Worm (Caenorhabditis elegans) whole organism, L2 larva: ENCODE measurements around the gene C54C6.11.

Experiments used
- C34F6.9 ChIP-seq: fragments of 150-350 bp; optimal IDR thresholded peaks from 2 replicates; lab custom pipeline; 2014; ENCODE audit warnings: missing biosample characterization, missing genetic modification characterization
- F13H6.1 ChIP-seq: sonication (generic microtip); optimal IDR thresholded peaks from 2 replicates; lab custom pipeline; 2016; ENCODE audit warnings: missing genetic modification characterization, missing compliant biosample characterization
- R02D3.7 ChIP-seq: fragments of 150-350 bp; optimal IDR thresholded peaks from 2 replicates; lab custom pipeline; 2014; ENCODE audit warnings: missing biosample characterization, missing genetic modification characterization
- Y55F3AM.14 ChIP-seq: fragments of 200-800 bp; sonication (Bioruptor generic); optimal IDR thresholded peaks from 2 replicates; lab custom pipeline; 2018; ENCODE audit warnings: mild to moderate bottlenecking, missing genetic modification characterization, missing compliant biosample characterization
- aly-2 ChIP-seq: fragments of 150-350 bp; optimal IDR thresholded peaks from 2 replicates; lab custom pipeline; 2014; ENCODE audit warnings: missing biosample characterization, missing genetic modification characterization
- ceh-82 ChIP-seq: fragments of 150-350 bp; optimal IDR thresholded peaks from 2 replicates; lab custom pipeline; 2014; ENCODE audit warnings: missing biosample characterization, missing genetic modification characterization
- crh-2 ChIP-seq: sonication (generic microtip); optimal IDR thresholded peaks from 2 replicates; lab custom pipeline; 2017; ENCODE audit warnings: missing biosample characterization, missing genetic modification characterization
- dmd-4 ChIP-seq: sonication (generic microtip); optimal IDR thresholded peaks from 2 replicates; lab custom pipeline; 2017; ENCODE audit warnings: missing biosample characterization, missing genetic modification characterization
- egl-27 ChIP-seq: sonication (generic microtip); optimal IDR thresholded peaks from 3 replicates; lab custom pipeline; 2017; ENCODE audit warnings: missing biosample characterization, missing genetic modification reagents, missing genetic modification characterization
- elt-3 ChIP-seq: sonication (generic microtip); optimal IDR thresholded peaks from 2 replicates; lab custom pipeline; 2017; ENCODE audit warnings: missing biosample characterization, missing genetic modification characterization
- fos-1 ChIP-seq: fragments of 150-350 bp; optimal IDR thresholded peaks from 2 replicates; lab custom pipeline; 2014; ENCODE audit warnings: missing biosample characterization, missing genetic modification characterization
- lin-11 ChIP-seq: fragments of 150-350 bp; sonication (generic microtip); optimal IDR thresholded peaks from 2 replicates; lab custom pipeline; 2014; ENCODE audit warnings: missing biosample characterization, missing genetic modification characterization, inconsistent platforms, mixed read lengths
- lin-13 ChIP-seq: fragments of 150-350 bp; optimal IDR thresholded peaks from 2 replicates; lab custom pipeline; 2014; ENCODE audit warnings: missing biosample characterization, missing genetic modification reagents, missing genetic modification characterization
- lin-39 ChIP-seq: fragments of 150-350 bp; optimal IDR thresholded peaks from 2 replicates; lab custom pipeline; 2014; ENCODE audit warnings: missing biosample characterization, missing genetic modification reagents, missing genetic modification characterization
- lsy-2 ChIP-seq, 2 experiments: fragments of 150-350 bp in 1 of 2; sonication (generic microtip) in 1 of 2; optimal IDR thresholded peaks; 2 replicates each; lab custom pipeline; 2014 to 2017; ENCODE audit warnings: missing biosample characterization in 2 of 2, missing genetic modification characterization in 2 of 2
- mab-5 ChIP-seq: fragments of 150-350 bp; optimal IDR thresholded peaks from 2 replicates; lab custom pipeline; 2014; ENCODE audit warnings: missing biosample characterization, missing genetic modification characterization
- mdl-1 ChIP-seq, 2 experiments: fragments of 150-350 bp in 1 of 2; sonication (generic microtip) in 1 of 2; optimal IDR thresholded peaks; 2 replicates each; lab custom pipeline; 2017; ENCODE audit warnings: missing biosample characterization in 2 of 2, missing genetic modification characterization in 2 of 2
- nhr-10 ChIP-seq: sonication (generic microtip); optimal IDR thresholded peaks from 2 replicates; lab custom pipeline; 2017; ENCODE audit warnings: missing biosample characterization, missing genetic modification characterization
- nhr-11 ChIP-seq: fragments of 150-350 bp; optimal IDR thresholded peaks from 2 replicates; lab custom pipeline; 2014; ENCODE audit warnings: missing biosample characterization, missing genetic modification characterization
- nhr-129 ChIP-seq: fragments of 150-350 bp; optimal IDR thresholded peaks from 2 replicates; lab custom pipeline; 2014; ENCODE audit warnings: missing biosample characterization, missing genetic modification characterization
- nhr-21 ChIP-seq: fragments of 150-350 bp; optimal IDR thresholded peaks from 2 replicates; lab custom pipeline; 2014; ENCODE audit warnings: missing biosample characterization, missing genetic modification characterization
- nhr-23 ChIP-seq: fragments of 150-350 bp; optimal IDR thresholded peaks from 2 replicates; lab custom pipeline; 2014; ENCODE audit warnings: missing biosample characterization, missing genetic modification reagents, missing genetic modification characterization
- nhr-237 ChIP-seq: fragments of 150-350 bp; optimal IDR thresholded peaks from 2 replicates; lab custom pipeline; 2014; ENCODE audit warnings: missing biosample characterization, missing genetic modification characterization
- peb-1 ChIP-seq: fragments of 150-350 bp; optimal IDR thresholded peaks from 2 replicates; lab custom pipeline; 2014; ENCODE audit warnings: missing biosample characterization, missing genetic modification characterization
- sem-4 ChIP-seq: fragments of 150-350 bp; optimal IDR thresholded peaks from 2 replicates; lab custom pipeline; 2014; ENCODE audit warnings: missing biosample characterization, missing genetic modification reagents, missing genetic modification characterization
- sma-9 ChIP-seq, 2 experiments: fragments of 150-350 bp in 1 of 2; sonication (generic microtip) in 1 of 2; optimal IDR thresholded peaks; 2 replicates each; lab custom pipeline; 2014 to 2016; ENCODE audit warnings: missing genetic modification characterization in 2 of 2, mild to moderate bottlenecking in 1 of 2, missing biosample characterization in 1 of 2, missing compliant biosample characterization in 1 of 2, missing genetic modification reagents in 1 of 2, moderate library complexity in 1 of 2
- snpc-4 ChIP-seq: fragments of 150-350 bp; optimal IDR thresholded peaks from 2 replicates; lab custom pipeline; 2014; ENCODE audit warnings: missing biosample characterization, missing genetic modification characterization
- unc-39 ChIP-seq: fragments of 150-350 bp; optimal IDR thresholded peaks from 2 replicates; lab custom pipeline; 2014; ENCODE audit warnings: missing biosample characterization, missing genetic modification characterization
- unc-55 ChIP-seq: fragments of 150-350 bp; sonication (generic microtip); optimal IDR thresholded peaks from 3 replicates; lab custom pipeline; 2014; ENCODE audit warnings: missing biosample characterization, missing genetic modification reagents, missing genetic modification characterization
- unc-62 ChIP-seq: fragments of 150-350 bp; optimal IDR thresholded peaks from 2 replicates; lab custom pipeline; 2014; ENCODE audit warnings: missing biosample characterization, missing genetic modification reagents, missing genetic modification characterization
- zag-1 ChIP-seq: fragments of 150-350 bp; optimal IDR thresholded peaks from 2 replicates; lab custom pipeline; 2014; ENCODE audit warnings: missing biosample characterization, missing genetic modification characterization
- ztf-11 ChIP-seq: sonication (generic microtip); optimal IDR thresholded peaks from 2 replicates; lab custom pipeline; 2017; ENCODE audit warnings: missing biosample characterization, missing genetic modification characterization
- ztf-4 ChIP-seq: fragments of 150-350 bp; optimal IDR thresholded peaks from 2 replicates; lab custom pipeline; 2014; ENCODE audit warnings: missing biosample characterization, missing genetic modification characterization

The C54C6.11 gene

DNA sequence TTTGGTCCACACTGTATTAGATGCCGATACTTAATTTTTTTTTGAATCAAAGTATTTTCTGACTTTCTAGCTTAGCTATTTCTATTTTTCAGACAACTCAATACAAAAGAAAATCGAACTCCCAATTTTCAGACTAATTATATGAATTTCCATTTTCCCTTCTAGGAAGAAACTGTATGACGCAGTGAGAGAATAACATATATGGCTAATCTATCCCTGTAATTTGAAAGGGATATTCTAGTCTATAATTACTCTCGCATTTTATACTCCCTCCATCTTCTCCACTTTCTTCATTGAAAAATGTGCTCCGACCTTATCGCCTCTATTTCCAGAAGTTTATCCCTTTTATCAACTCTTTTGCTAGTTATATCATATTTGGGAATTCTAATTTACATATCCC lies 5.2 kb downstream of the C54C6.11 start, which contains the start of gene C54C6.4:
C54C6.4 (plus strand) TSS at position 301 of the 400 bp plus-strand sequence.
- TF ChIP-seq lin-39 (tag; lab: Kevin White, UChicago) (no peak), nhr-23 (tag; lab: Kevin White, UChicago) (no peak), nhr-237 (tag; lab: Kevin White, UChicago) (no peak), fos-1 (tag; lab: Kevin White, UChicago) (no peak), snpc-4 (no peak), ztf-11 (tag; lab: Kevin White, UChicago) (no peak), nhr-10 (no peak), egl-27 (no peak), dmd-4 (tag; lab: Kevin White, UChicago) (no peak), zag-1 (no peak), R02D3.7 (tag; lab: Kevin White, UChicago) (no peak), unc-39 (tag; lab: Kevin White, UChicago) (no peak), aly-2 (tag; lab: Kevin White, UChicago) (no peak), mab-5 (tag; lab: Kevin White, UChicago) (no peak), nhr-21 (tag; lab: Kevin White, UChicago) (no peak)

ce11 chrIII:3560235-3560634 lies 12.1 kb downstream of the C54C6.11 start:
- TF ChIP-seq nhr-129 (peak; percentile 7), mab-5 (tag; lab: Kevin White, UChicago) (no peak), nhr-11 (tag; lab: Kevin White, UChicago) (no peak), ztf-4 (tag; lab: Kevin White, UChicago) (no peak), sem-4 (tag; lab: Kevin White, UChicago) (peak; percentile 2), lsy-2 (tag; optimal IDR thresholded peaks at IDR 0.05; lab: Kevin White, UChicago) (peak in 1 of 2 experiments; percentile 32), lin-39 (tag; lab: Kevin White, UChicago) (no peak), unc-55 (GFP tag; lab: Kevin White, UChicago) (no peak), crh-2 (peak; percentile 66), ceh-82 (tag; lab: Kevin White, UChicago) (no peak), nhr-21 (tag; lab: Kevin White, UChicago) (no peak), mdl-1 (tag; optimal IDR thresholded peaks at IDR 0.05; lab: Kevin White, UChicago) (peak in 1 of 2 experiments; percentile 15), sma-9 (GFP tag; optimal IDR thresholded peaks at IDR 0.05; lab: Kevin White, UChicago) (peak; percentile 61), sma-9 (tag; optimal IDR thresholded peaks at IDR 0.05; lab: Kevin White, UChicago) (no peak), C34F6.9 (peak; percentile 7), R02D3.7 (tag; lab: Kevin White, UChicago) (no peak), F13H6.1 (tag; lab: Kevin White, UChicago) (peak; percentile 39)

- no peak for TF ChIP-seq nhr-129
- no peak for TF ChIP-seq Y55F3AM.14 (GFP tag; lab: Kevin White, UChicago)
- no peak for TF ChIP-seq ztf-4 (tag; lab: Kevin White, UChicago)
- no peak for TF ChIP-seq C34F6.9
- TF ChIP-seq unc-39 (tag; lab: Kevin White, UChicago) = no peak
- no peak for TF ChIP-seq aly-2 (tag; lab: Kevin White, UChicago)
- no peak for TF ChIP-seq unc-55 (GFP tag; lab: Kevin White, UChicago)
- TF ChIP-seq mdl-1 (tag; optimal IDR thresholded peaks at IDR 0.05; lab: Kevin White, UChicago) = no peak
- no peak for TF ChIP-seq elt-3 (tag; lab: Kevin White, UChicago)
- TF ChIP-seq peb-1 (tag; lab: Kevin White, UChicago) = no peak
- no peak for TF ChIP-seq lin-11
These were observed 14.2 kb downstream of the C54C6.11 start for ce11 chrIII:3562276-3562675.

- TF ChIP-seq ztf-11 (tag; lab: Kevin White, UChicago) = no peak
- TF ChIP-seq unc-62 (GFP tag; lab: Kevin White, UChicago) = no peak
- no peak for TF ChIP-seq sem-4 (tag; lab: Kevin White, UChicago)
- TF ChIP-seq zag-1 = no peak
- TF ChIP-seq unc-55 (GFP tag; lab: Kevin White, UChicago) = no peak
- no peak for TF ChIP-seq C34F6.9
- no peak for TF ChIP-seq lin-13 (GFP tag; lab: Kevin White, UChicago)
- no peak for TF ChIP-seq sma-9 (GFP tag; optimal IDR thresholded peaks at IDR 0.05; lab: Kevin White, UChicago)
- no peak for TF ChIP-seq sma-9 (tag; optimal IDR thresholded peaks at IDR 0.05; lab: Kevin White, UChicago)
These were observed 16.7 kb downstream of the C54C6.11 start for ce11 chrIII:3564762-3565359.
